Worm (Caenorhabditis elegans) whole organism, early embryonic: Measurements from ENCODE around the gene F59D6.1.

Source experiments
- ama-1 ChIP-seq: fragments of 150-350 bp; optimal IDR thresholded peaks from 2 replicates; lab custom pipeline; 2014
- ceh-36 ChIP-seq: sonication (generic microtip); optimal IDR thresholded peaks from 2 replicates; lab custom pipeline; 2016; ENCODE audit warnings: missing genetic modification characterization, inconsistent platforms, missing compliant biosample characterization

ce11 chrV:3062078-3062477 is 17.1 kb downstream of the F59D6.1 start, which contains the start of gene srt-15:
- no peak for TF ChIP-seq ama-1 (lab: Kevin White, UChicago)
- no peak for TF ChIP-seq ceh-36 (tag; lab: Kevin White, UChicago)
